Fruit fly (Drosophila melanogaster): ENCODE measurements around the gene CG31115.

The CG31115 gene

DNA sequence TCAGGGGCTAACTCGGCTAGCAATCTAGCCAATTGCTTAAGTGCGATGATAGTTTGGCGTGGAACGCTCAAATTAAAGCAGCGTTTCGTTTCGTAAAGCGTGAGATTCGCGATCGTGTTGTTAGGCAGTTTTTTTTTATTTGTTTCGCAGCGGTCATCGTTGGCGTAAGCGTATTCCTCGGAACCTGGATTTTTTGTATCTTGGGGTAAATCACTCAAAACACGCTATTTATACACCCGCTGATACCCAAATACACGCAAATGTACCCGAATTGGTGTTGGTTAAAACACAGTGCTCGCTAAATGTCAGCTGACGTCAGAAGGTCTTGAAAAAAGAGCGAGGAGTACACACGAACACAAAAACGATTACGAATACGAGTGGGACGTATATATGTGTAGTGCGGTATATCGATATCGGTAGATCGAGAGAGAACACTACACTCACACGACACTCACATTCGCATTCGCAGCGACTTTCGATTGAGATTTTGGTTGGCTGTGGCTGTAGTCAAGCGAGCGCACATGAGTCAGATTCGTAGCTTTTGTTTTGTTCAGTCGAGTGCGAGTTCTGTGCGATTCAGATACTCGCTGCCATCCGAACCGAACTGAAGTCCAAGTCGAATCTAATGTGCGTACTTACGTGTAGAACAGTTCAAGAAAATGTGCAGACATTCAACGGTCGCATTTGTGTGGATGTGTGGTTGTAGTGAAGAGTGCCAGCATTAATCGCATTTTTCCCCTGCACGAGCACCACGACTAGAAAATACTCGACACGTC lies 13.2 kb downstream of the CG31115 start (continued):
- TF ChIP-seq CG10462 (GFP tag; optimal IDR thresholded peaks at IDR 0.05) (no peak), CG1529 (GFP tag; optimal IDR thresholded peaks at IDR 0.05) (no peak), org-1 (GFP tag; optimal IDR thresholded peaks at IDR 0.05) (no peak), onecut (GFP tag; IDR thresholded peaks at IDR 0.05) (peak; percentile 46; the same call in 1 of the 2 replicates), CG7963 (GFP tag; IDR thresholded peaks at IDR 0.05; ENCODE audit: partially characterized antibody) (no peak), ap (GFP tag; IDR thresholded peaks at IDR 0.05) (no peak), CG34224 (GFP tag; IDR thresholded peaks at IDR 0.05; ENCODE audit: partially characterized antibody) (no peak), BtbVII (GFP tag; optimal IDR thresholded peaks at IDR 0.05) (peak; percentile 61), ato (GFP tag; IDR thresholded peaks at IDR 0.05; ENCODE audit: partially characterized antibody) (no peak), Ptx1 (GFP tag; IDR thresholded peaks at IDR 0.05) (no peak), D (optimal IDR thresholded peaks at IDR 0.05) (peak; percentile 39), D (GFP tag; optimal IDR thresholded peaks at IDR 0.05) (no peak), Gsc (GFP tag; IDR thresholded peaks at IDR 0.05) (no peak), Ets97D (GFP tag; optimal IDR thresholded peaks at IDR 0.05) (no peak), CG12104 (GFP tag; optimal IDR thresholded peaks at IDR 0.05) (no peak), NK7.1 (GFP tag; optimal IDR thresholded peaks at IDR 0.05) (no peak), CG17385 (GFP tag; optimal IDR thresholded peaks at IDR 0.05) (no peak), CG9727 (GFP tag; optimal IDR thresholded peaks at IDR 0.05) (no peak), CG4617 (GFP tag; optimal IDR thresholded peaks at IDR 0.05; ENCODE audit: borderline replicate concordance) (no peak), ci (GFP tag; IDR thresholded peaks at IDR 0.05) (no peak), Jarid2 (GFP tag; optimal IDR thresholded peaks at IDR 0.05) (peak; percentile 85), Rx (GFP tag; IDR thresholded peaks at IDR 0.05) (no peak), sc (optimal IDR thresholded peaks at IDR 0.05) (no peak), sc (GFP tag; optimal IDR thresholded peaks at IDR 0.05) (no peak), CG16779 (GFP tag; IDR thresholded peaks at IDR 0.05) (no peak), Ssrp (tag; optimal IDR thresholded peaks at IDR 0.05) (no peak), Taf1 (GFP tag; IDR thresholded peaks at IDR 0.05) (no peak), CG6813 (GFP tag; optimal IDR thresholded peaks at IDR 0.05) (no peak), dati (GFP tag; IDR thresholded peaks at IDR 0.05) (no peak), CG12155 (GFP tag; optimal IDR thresholded peaks at IDR 0.05) (peak; percentile 85), CG18476 (GFP tag; optimal IDR thresholded peaks at IDR 0.05) (no peak), Hsf (GFP tag; optimal IDR thresholded peaks at IDR 0.05) (no peak), fu2 (GFP tag; optimal IDR thresholded peaks at IDR 0.05) (no peak), GATAe (GFP tag; conservative IDR thresholded peaks at IDR 0.05) (no peak), disco-r (GFP tag; optimal IDR thresholded peaks at IDR 0.05) (no peak), Blimp-1 (GFP tag; optimal IDR thresholded peaks at IDR 0.05) (peak; percentile 55), crol (GFP tag; IDR thresholded peaks at IDR 0.05) (no peak), Med (GFP tag) (peak; percentile 80), Opbp (GFP tag; IDR thresholded peaks at IDR 0.05; ENCODE audit: partially characterized antibody) (no peak), shn (GFP tag; optimal IDR thresholded peaks at IDR 0.05) (no peak), CG8359 (GFP tag; optimal IDR thresholded peaks at IDR 0.05; ENCODE audit: borderline replicate concordance) (no peak), Rfx (GFP tag; IDR thresholded peaks at IDR 0.05) (no peak), CG12659 (GFP tag; optimal IDR thresholded peaks at IDR 0.05) (peak; percentile 34), Dip3 (GFP tag; optimal IDR thresholded peaks at IDR 0.05) (peak; percentile 5), Neu2 (GFP tag; optimal IDR thresholded peaks at IDR 0.05; ENCODE audit: borderline replicate concordance) (no peak), CG9817 (tag; optimal IDR thresholded peaks at IDR 0.05) (no peak), zfh1 (GFP tag; IDR thresholded peaks at IDR 0.05) (no peak), Sin3A (optimal IDR thresholded peaks at IDR 0.05) (no peak), pan (optimal IDR thresholded peaks at IDR 0.05) (no peak), pan (GFP tag; optimal IDR thresholded peaks at IDR 0.05 in 1 of 2, IDR thresholded peaks at IDR 0.05 in 1 of 2) (no peak), YL-1 (GFP tag; optimal IDR thresholded peaks at IDR 0.05) (no peak)
